Worm (Caenorhabditis elegans) whole organism, L2 larva: ENCODE results near the gene jun-1.

ENCODE experiments used
- C34F6.9 ChIP-seq: fragments of 150-350 bp; optimal IDR thresholded peaks from 2 replicates; lab custom pipeline; 2014; ENCODE audit warnings: missing biosample characterization, missing genetic modification characterization
- R02D3.7 ChIP-seq: fragments of 150-350 bp; optimal IDR thresholded peaks from 2 replicates; lab custom pipeline; 2014; ENCODE audit warnings: missing biosample characterization, missing genetic modification characterization
- Y55F3AM.14 ChIP-seq: fragments of 200-800 bp; sonication (Bioruptor generic); optimal IDR thresholded peaks from 2 replicates; lab custom pipeline; 2018; ENCODE audit warnings: mild to moderate bottlenecking, missing genetic modification characterization, missing compliant biosample characterization
- ZK546.5 ChIP-seq: sonication (generic microtip); optimal IDR thresholded peaks from 2 replicates; lab custom pipeline; 2017; ENCODE audit warnings: missing biosample characterization, missing genetic modification characterization
- alr-1 ChIP-seq: fragments of 150-350 bp; optimal IDR thresholded peaks from 2 replicates; lab custom pipeline; 2014; ENCODE audit warnings: missing biosample characterization, missing genetic modification characterization
- aly-2 ChIP-seq: fragments of 150-350 bp; optimal IDR thresholded peaks from 2 replicates; lab custom pipeline; 2014; ENCODE audit warnings: missing biosample characterization, missing genetic modification characterization
- ama-1 ChIP-seq: fragments of 150-350 bp; optimal IDR thresholded peaks from 2 replicates; lab custom pipeline; 2018; ENCODE audit warnings: inconsistent platforms
- ceh-16 ChIP-seq: fragments of 150-350 bp; optimal IDR thresholded peaks from 2 replicates; lab custom pipeline; 2014; ENCODE audit warnings: missing biosample characterization, missing genetic modification characterization
- ceh-82 ChIP-seq: fragments of 150-350 bp; optimal IDR thresholded peaks from 2 replicates; lab custom pipeline; 2014; ENCODE audit warnings: missing biosample characterization, missing genetic modification characterization
- crh-2 ChIP-seq: sonication (generic microtip); optimal IDR thresholded peaks from 2 replicates; lab custom pipeline; 2017; ENCODE audit warnings: missing biosample characterization, missing genetic modification characterization
- dmd-4 ChIP-seq: sonication (generic microtip); optimal IDR thresholded peaks from 2 replicates; lab custom pipeline; 2017; ENCODE audit warnings: missing biosample characterization, missing genetic modification characterization
- egl-27 ChIP-seq: sonication (generic microtip); optimal IDR thresholded peaks from 3 replicates; lab custom pipeline; 2017; ENCODE audit warnings: missing biosample characterization, missing genetic modification reagents, missing genetic modification characterization
- elt-1 ChIP-seq: fragments of 150-350 bp; optimal IDR thresholded peaks from 2 replicates; lab custom pipeline; 2014; ENCODE audit warnings: missing biosample characterization, missing genetic modification characterization
- elt-3 ChIP-seq: sonication (generic microtip); optimal IDR thresholded peaks from 2 replicates; lab custom pipeline; 2017; ENCODE audit warnings: missing biosample characterization, missing genetic modification characterization
- fos-1 ChIP-seq: fragments of 150-350 bp; optimal IDR thresholded peaks from 2 replicates; lab custom pipeline; 2014; ENCODE audit warnings: missing biosample characterization, missing genetic modification characterization
- gmeb-1 ChIP-seq: fragments of 150-350 bp; optimal IDR thresholded peaks from 2 replicates; lab custom pipeline; 2014; ENCODE audit warnings: missing biosample characterization, missing genetic modification characterization
- lin-11 ChIP-seq: fragments of 150-350 bp; sonication (generic microtip); optimal IDR thresholded peaks from 2 replicates; lab custom pipeline; 2014; ENCODE audit warnings: missing biosample characterization, missing genetic modification characterization, inconsistent platforms, mixed read lengths
- lin-13 ChIP-seq: fragments of 150-350 bp; optimal IDR thresholded peaks from 2 replicates; lab custom pipeline; 2014; ENCODE audit warnings: missing biosample characterization, missing genetic modification reagents, missing genetic modification characterization
- lin-39 ChIP-seq: fragments of 150-350 bp; optimal IDR thresholded peaks from 2 replicates; lab custom pipeline; 2014; ENCODE audit warnings: missing biosample characterization, missing genetic modification reagents, missing genetic modification characterization
- lsy-2 ChIP-seq, 2 experiments: fragments of 150-350 bp in 1 of 2; sonication (generic microtip) in 1 of 2; optimal IDR thresholded peaks; 2 replicates each; lab custom pipeline; 2014 to 2017; ENCODE audit warnings: missing biosample characterization in 2 of 2, missing genetic modification characterization in 2 of 2
- mbf-1 ChIP-seq: sonication (generic microtip); optimal IDR thresholded peaks from 2 replicates; lab custom pipeline; 2017; ENCODE audit warnings: missing biosample characterization, missing genetic modification characterization
- mdl-1 ChIP-seq, 2 experiments: fragments of 150-350 bp in 1 of 2; sonication (generic microtip) in 1 of 2; optimal IDR thresholded peaks; 2 replicates each; lab custom pipeline; 2017; ENCODE audit warnings: missing biosample characterization in 2 of 2, missing genetic modification characterization in 2 of 2
- nhr-11 ChIP-seq: fragments of 150-350 bp; optimal IDR thresholded peaks from 2 replicates; lab custom pipeline; 2014; ENCODE audit warnings: missing biosample characterization, missing genetic modification characterization
- nhr-12 ChIP-seq: fragments of 150-350 bp; optimal IDR thresholded peaks from 2 replicates; lab custom pipeline; 2014; ENCODE audit warnings: missing biosample characterization, missing genetic modification characterization
- nhr-129 ChIP-seq: fragments of 150-350 bp; optimal IDR thresholded peaks from 2 replicates; lab custom pipeline; 2014; ENCODE audit warnings: missing biosample characterization, missing genetic modification characterization
- nhr-21 ChIP-seq: fragments of 150-350 bp; optimal IDR thresholded peaks from 2 replicates; lab custom pipeline; 2014; ENCODE audit warnings: missing biosample characterization, missing genetic modification characterization
- nhr-25 ChIP-seq: fragments of 150-350 bp; sonication (generic microtip); optimal IDR thresholded peaks from 3 replicates; lab custom pipeline; 2014; ENCODE audit warnings: missing biosample characterization, missing genetic modification characterization
- nhr-77 ChIP-seq: fragments of 150-350 bp; optimal IDR thresholded peaks from 2 replicates; lab custom pipeline; 2014; ENCODE audit warnings: missing biosample characterization, missing genetic modification characterization
- peb-1 ChIP-seq: fragments of 150-350 bp; optimal IDR thresholded peaks from 2 replicates; lab custom pipeline; 2014; ENCODE audit warnings: missing biosample characterization, missing genetic modification characterization
- sem-4 ChIP-seq: fragments of 150-350 bp; optimal IDR thresholded peaks from 2 replicates; lab custom pipeline; 2014; ENCODE audit warnings: missing biosample characterization, missing genetic modification reagents, missing genetic modification characterization
- sma-3 ChIP-seq: sonication (generic microtip); optimal IDR thresholded peaks from 2 replicates; lab custom pipeline; 2016; ENCODE audit warnings: missing genetic modification reagents, missing genetic modification characterization, missing compliant biosample characterization
- sma-9 ChIP-seq, 2 experiments: fragments of 150-350 bp in 1 of 2; sonication (generic microtip) in 1 of 2; optimal IDR thresholded peaks; 2 replicates each; lab custom pipeline; 2014 to 2016; ENCODE audit warnings: missing genetic modification characterization in 2 of 2, mild to moderate bottlenecking in 1 of 2, missing biosample characterization in 1 of 2, missing compliant biosample characterization in 1 of 2, missing genetic modification reagents in 1 of 2, moderate library complexity in 1 of 2
- snpc-4 ChIP-seq: fragments of 150-350 bp; optimal IDR thresholded peaks from 2 replicates; lab custom pipeline; 2014; ENCODE audit warnings: missing biosample characterization, missing genetic modification characterization
- unc-39 ChIP-seq: fragments of 150-350 bp; optimal IDR thresholded peaks from 2 replicates; lab custom pipeline; 2014; ENCODE audit warnings: missing biosample characterization, missing genetic modification characterization
- unc-62 ChIP-seq: fragments of 150-350 bp; optimal IDR thresholded peaks from 2 replicates; lab custom pipeline; 2014; ENCODE audit warnings: missing biosample characterization, missing genetic modification reagents, missing genetic modification characterization
- zag-1 ChIP-seq: fragments of 150-350 bp; optimal IDR thresholded peaks from 2 replicates; lab custom pipeline; 2014; ENCODE audit warnings: missing biosample characterization, missing genetic modification characterization
- ztf-1 ChIP-seq: fragments of 200-800 bp; sonication (Bioruptor generic); conservative IDR thresholded peaks from 2 replicates; pipeline ENCODE4 v1.3.6; 2022; ENCODE audit warnings: missing genetic modification characterization, missing compliant biosample characterization
- ztf-4 ChIP-seq: fragments of 150-350 bp; optimal IDR thresholded peaks from 2 replicates; lab custom pipeline; 2014; ENCODE audit warnings: missing biosample characterization, missing genetic modification characterization

jun-1 gene

ce11 chrII:9169450-9169960 lies 56.5 kb downstream of the jun-1 start, which contains the start of gene dpl-1 (continued):
- TF ChIP-seq ZK546.5 (tag; lab: Kevin White, UChicago) (no peak), mbf-1 (tag; lab: Kevin White, UChicago) (no peak), peb-1 (no peak), C34F6.9 (tag; lab: Kevin White, UChicago) (peak; percentile 60), nhr-25 (no peak), crh-2 (no peak), fos-1 (tag; lab: Kevin White, UChicago) (no peak)

- TF ChIP-seq nhr-25 (peak; percentile 88), mdl-1 (tag; optimal IDR thresholded peaks at IDR 0.05; lab: Kevin White, UChicago) (no peak)
Observed at ce11 chrII:9170048-9170447, 57.1 kb downstream of the jun-1 start.

ce11 chrII:9170851-9171250 lies 57.9 kb downstream of the jun-1 start:
- no peak for TF ChIP-seq sma-9 (GFP tag; optimal IDR thresholded peaks at IDR 0.05; lab: Kevin White, UChicago)
- TF ChIP-seq sma-9 (tag; optimal IDR thresholded peaks at IDR 0.05; lab: Kevin White, UChicago): no peak
- TF ChIP-seq nhr-129: no peak
- no peak for TF ChIP-seq alr-1
- no peak for TF ChIP-seq sma-3 (GFP tag; lab: Kevin White, UChicago)
- no peak for TF ChIP-seq ztf-1 (GFP tag; lab: Robert Waterston, UW)
- no peak for TF ChIP-seq unc-39 (tag; lab: Kevin White, UChicago)
- TF ChIP-seq egl-27 (tag; lab: Kevin White, UChicago): no peak
- TF ChIP-seq lsy-2 (tag; optimal IDR thresholded peaks at IDR 0.05; lab: Kevin White, UChicago): no peak
- TF ChIP-seq elt-3 (tag; lab: Kevin White, UChicago): no peak
- TF ChIP-seq R02D3.7 (tag; lab: Kevin White, UChicago): no peak
- TF ChIP-seq nhr-12 (tag; lab: Kevin White, UChicago): no peak
- TF ChIP-seq elt-1 (tag; lab: Kevin White, UChicago): no peak
- TF ChIP-seq zag-1 (tag; lab: Kevin White, UChicago): no peak
- no peak for TF ChIP-seq snpc-4 (tag; lab: Kevin White, UChicago)
- no peak for TF ChIP-seq nhr-77 (tag; lab: Kevin White, UChicago)
- no peak for TF ChIP-seq nhr-21 (tag; lab: Kevin White, UChicago)
- TF ChIP-seq ztf-4 (tag; lab: Kevin White, UChicago): no peak
- no peak for TF ChIP-seq mdl-1 (tag; optimal IDR thresholded peaks at IDR 0.05; lab: Kevin White, UChicago)
- no peak for TF ChIP-seq aly-2 (tag; lab: Kevin White, UChicago)
- TF ChIP-seq, all 48 proteins: peak for 0

- TF ChIP-seq nhr-11 (tag; lab: Kevin White, UChicago) (no peak), egl-27 (tag; lab: Kevin White, UChicago) (no peak), lin-39 (no peak), ZK546.5 (tag; lab: Kevin White, UChicago) (no peak), dmd-4 (tag; lab: Kevin White, UChicago) (no peak), nhr-77 (tag; lab: Kevin White, UChicago) (no peak), R02D3.7 (tag; lab: Kevin White, UChicago) (no peak), ceh-82 (tag; lab: Kevin White, UChicago) (no peak), alr-1 (no peak), lin-13 (GFP tag; lab: Kevin White, UChicago) (no peak), Y55F3AM.14 (GFP tag; lab: Kevin White, UChicago) (no peak), nhr-12 (tag; lab: Kevin White, UChicago) (no peak), ama-1 (no peak)
- TF ChIP-seq, all 48 proteins: peak for 0
Observed at ce11 chrII:9171466-9172187, 58.7 kb downstream of the jun-1 start.

ce11 chrII:9172849-9173248 lies 59.9 kb downstream of the jun-1 start, which contains the start of gene T23G7.2:
TSS of gene T23G7.2 (minus strand) at chrII:9172949.
- TF ChIP-seq ceh-16 (tag; lab: Kevin White, UChicago) (no peak), sma-9 (GFP tag; optimal IDR thresholded peaks at IDR 0.05; lab: Kevin White, UChicago) (no peak), sma-9 (tag; optimal IDR thresholded peaks at IDR 0.05; lab: Kevin White, UChicago) (no peak), aly-2 (tag; lab: Kevin White, UChicago) (no peak), lin-11 (tag; lab: Kevin White, UChicago) (no peak), nhr-12 (tag; lab: Kevin White, UChicago) (no peak), gmeb-1 (no peak), unc-62 (GFP tag; lab: Kevin White, UChicago) (no peak), elt-3 (tag; lab: Kevin White, UChicago) (no peak), mdl-1 (tag; optimal IDR thresholded peaks at IDR 0.05; lab: Kevin White, UChicago) (no peak), nhr-11 (tag; lab: Kevin White, UChicago) (no peak), sem-4 (tag; lab: Kevin White, UChicago) (no peak), elt-1 (tag; lab: Kevin White, UChicago) (no peak), nhr-77 (tag; lab: Kevin White, UChicago) (no peak), ZK546.5 (tag; lab: Kevin White, UChicago) (no peak), peb-1 (no peak), fos-1 (tag; lab: Kevin White, UChicago) (no peak), nhr-25 (no peak), zag-1 (tag; lab: Kevin White, UChicago) (no peak), mbf-1 (tag; lab: Kevin White, UChicago) (no peak)
